Worm (Caenorhabditis elegans) whole organism, L3 larva: ENCODE results near the gene Y39B6A.27.
"Not testable (repeated sequence)": the region's sequence is repeated elsewhere in the genome, so short reads cannot be mapped to it uniquely, and the experiment has no call there.

Experiments used
- R02D3.7 ChIP-seq: fragments of 150-350 bp; optimal IDR thresholded peaks from 2 replicates; lab custom pipeline; 2014; ENCODE audit warnings: missing biosample characterization, missing genetic modification characterization
- aly-2 ChIP-seq: fragments of 150-350 bp; optimal IDR thresholded peaks from 2 replicates; lab custom pipeline; 2014; ENCODE audit warnings: missing biosample characterization, missing genetic modification characterization
- ama-1 ChIP-seq: fragments of 150-350 bp; optimal IDR thresholded peaks from 2 replicates; lab custom pipeline; 2018
- ceh-16 ChIP-seq: sonication (generic microtip); optimal IDR thresholded peaks from 2 replicates; lab custom pipeline; 2017; ENCODE audit warnings: missing biosample characterization, missing genetic modification characterization
- ceh-28 ChIP-seq: fragments of 150-350 bp; optimal IDR thresholded peaks from 2 replicates; lab custom pipeline; 2014; ENCODE audit warnings: missing biosample characterization, missing genetic modification reagents, missing genetic modification characterization
- ceh-82 ChIP-seq: fragments of 150-350 bp; optimal IDR thresholded peaks from 2 replicates; lab custom pipeline; 2014; ENCODE audit warnings: missing biosample characterization, missing genetic modification characterization
- daf-12 ChIP-seq: fragments of 150-350 bp; optimal IDR thresholded peaks from 2 replicates; lab custom pipeline; 2014; ENCODE audit warnings: missing biosample characterization, missing genetic modification reagents, missing genetic modification characterization
- egl-5 ChIP-seq: fragments of 150-350 bp; optimal IDR thresholded peaks from 2 replicates; lab custom pipeline; 2017; ENCODE audit warnings: missing biosample characterization, missing genetic modification reagents, missing genetic modification characterization, inconsistent platforms
- elt-1 ChIP-seq: fragments of 150-350 bp; optimal IDR thresholded peaks from 2 replicates; lab custom pipeline; 2014; ENCODE audit warnings: missing biosample characterization, missing genetic modification characterization
- elt-3 ChIP-seq, 3 experiments: fragments of 150-350 bp in 1 of 3; sonication (generic microtip) in 2 of 3; optimal IDR thresholded peaks; 2 replicates in 2 of 3; 4 replicates in 1 of 3; lab custom pipeline; 2014 to 2017; ENCODE audit warnings: missing biosample characterization in 3 of 3, missing genetic modification characterization in 3 of 3
- eor-1 ChIP-seq, 2 experiments: fragments of 150-350 bp; optimal IDR thresholded peaks; 2 replicates each; lab custom pipeline; 2014 to 2018; ENCODE audit warnings: missing biosample characterization in 2 of 2, missing genetic modification characterization in 2 of 2
- fkh-10 ChIP-seq: sonication (generic microtip); optimal IDR thresholded peaks from 2 replicates; lab custom pipeline; 2017; ENCODE audit warnings: missing biosample characterization, missing genetic modification reagents, missing genetic modification characterization
- fos-1 ChIP-seq: fragments of 150-350 bp; optimal IDR thresholded peaks from 2 replicates; lab custom pipeline; 2014; ENCODE audit warnings: missing biosample characterization, missing genetic modification characterization
- hmg-11 ChIP-seq: sonication (generic microtip); optimal IDR thresholded peaks from 2 replicates; lab custom pipeline; 2016; ENCODE audit warnings: missing genetic modification characterization, missing compliant biosample characterization
- lin-15B ChIP-seq: fragments of 150-350 bp; optimal IDR thresholded peaks from 2 replicates; lab custom pipeline; 2014; ENCODE audit warnings: missing biosample characterization, missing genetic modification characterization
- lsy-12 ChIP-seq: sonication (generic microtip); optimal IDR thresholded peaks from 2 replicates; lab custom pipeline; 2016; ENCODE audit warnings: mild to moderate bottlenecking, missing genetic modification characterization, missing compliant biosample characterization
- mdl-1 ChIP-seq: fragments of 150-350 bp; optimal IDR thresholded peaks from 2 replicates; lab custom pipeline; 2014; ENCODE audit warnings: missing biosample characterization, missing genetic modification characterization
- mml-1 ChIP-seq: fragments of 150-350 bp; sonication (generic microtip); optimal IDR thresholded peaks from 3 replicates; lab custom pipeline; 2014; ENCODE audit warnings: missing biosample characterization, missing genetic modification characterization
- nfya-1 ChIP-seq: sonication (generic microtip); optimal IDR thresholded peaks from 2 replicates; lab custom pipeline; 2017; ENCODE audit warnings: missing genetic modification characterization, mild to moderate bottlenecking, missing compliant biosample characterization, antibody characterized with exemption, moderate library complexity; ENCODE audit not compliant: insufficient read depth
- nhr-11 ChIP-seq: fragments of 150-350 bp; optimal IDR thresholded peaks from 2 replicates; lab custom pipeline; 2014; ENCODE audit warnings: missing biosample characterization, missing genetic modification characterization
- nhr-12 ChIP-seq: fragments of 150-350 bp; optimal IDR thresholded peaks from 2 replicates; lab custom pipeline; 2014; ENCODE audit warnings: missing biosample characterization, missing genetic modification characterization
- nhr-237 ChIP-seq: fragments of 150-350 bp; optimal IDR thresholded peaks from 2 replicates; lab custom pipeline; 2014; ENCODE audit warnings: missing biosample characterization, missing genetic modification characterization
- nhr-25 ChIP-seq: sonication (generic microtip); optimal IDR thresholded peaks from 2 replicates; lab custom pipeline; 2017; ENCODE audit warnings: missing biosample characterization, missing genetic modification characterization
- nhr-76 ChIP-seq: fragments of 150-350 bp; sonication (generic microtip); optimal IDR thresholded peaks from 5 replicates; lab custom pipeline; 2014; ENCODE audit warnings: missing biosample characterization, missing genetic modification characterization
- nhr-77 ChIP-seq: fragments of 150-350 bp; optimal IDR thresholded peaks from 2 replicates; lab custom pipeline; 2014; ENCODE audit warnings: missing biosample characterization, missing genetic modification characterization
- pha-4 ChIP-seq: fragments of 150-350 bp; optimal IDR thresholded peaks from 2 replicates; lab custom pipeline; 2014; ENCODE audit warnings: missing biosample characterization, missing genetic modification reagents, missing genetic modification characterization
- pqm-1 ChIP-seq: fragments of 150-350 bp; optimal IDR thresholded peaks from 2 replicates; lab custom pipeline; 2017; ENCODE audit warnings: missing biosample characterization, missing genetic modification characterization, inconsistent platforms
- snpc-4 ChIP-seq: fragments of 150-350 bp; optimal IDR thresholded peaks from 2 replicates; lab custom pipeline; 2014; ENCODE audit warnings: missing biosample characterization, missing genetic modification characterization
- tbx-2 ChIP-seq: sonication (generic microtip); optimal IDR thresholded peaks from 2 replicates; lab custom pipeline; 2016; ENCODE audit warnings: mild to moderate bottlenecking, missing genetic modification characterization, missing compliant biosample characterization
- unc-62 ChIP-seq: fragments of 150-350 bp; sonication (generic microtip); optimal IDR thresholded peaks from 4 replicates; lab custom pipeline; 2014; ENCODE audit warnings: missing biosample characterization, missing genetic modification reagents, missing genetic modification characterization
- zag-1 ChIP-seq: fragments of 150-350 bp; optimal IDR thresholded peaks from 2 replicates; lab custom pipeline; 2014; ENCODE audit warnings: missing biosample characterization, missing genetic modification characterization
- ztf-11 ChIP-seq: fragments of 150-350 bp; optimal IDR thresholded peaks from 2 replicates; lab custom pipeline; 2014; ENCODE audit warnings: missing biosample characterization, missing genetic modification characterization

The Y39B6A.27 gene

DNA sequence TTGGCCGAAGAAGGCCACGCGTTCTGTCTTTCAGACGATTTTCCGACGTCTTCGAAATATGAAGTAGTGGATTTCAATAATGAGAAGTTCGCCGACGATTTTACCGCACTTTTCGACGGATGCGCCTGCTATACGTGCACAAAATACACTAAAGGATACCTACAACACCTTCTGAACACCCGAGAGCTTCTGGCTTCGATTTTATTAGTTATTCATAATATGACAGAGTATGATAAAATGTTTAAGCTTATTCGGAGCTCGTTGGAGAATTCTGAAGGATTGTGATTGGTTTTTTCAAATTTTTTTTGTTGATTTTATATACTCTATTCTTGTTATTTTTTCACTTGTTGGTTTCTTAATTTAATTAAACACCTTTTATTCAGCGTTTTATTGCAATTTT lies 31.0 kb upstream of the Y39B6A.27 start:
- TF ChIP-seq nhr-25 (no peak), hmg-11 (tag; lab: Kevin White, UChicago) (no peak), ztf-11 (tag; lab: Kevin White, UChicago) (no peak), ceh-28 (tag; lab: Kevin White, UChicago) (no peak), unc-62 (GFP tag; lab: Kevin White, UChicago) (no peak), egl-5 (tag; lab: Kevin White, UChicago) (no peak), lsy-12 (tag; lab: Kevin White, UChicago) (no peak), ceh-16 (tag; lab: Kevin White, UChicago) (no peak), nhr-11 (tag; lab: Kevin White, UChicago) (no peak), R02D3.7 (tag; lab: Kevin White, UChicago) (no peak)

DNA sequence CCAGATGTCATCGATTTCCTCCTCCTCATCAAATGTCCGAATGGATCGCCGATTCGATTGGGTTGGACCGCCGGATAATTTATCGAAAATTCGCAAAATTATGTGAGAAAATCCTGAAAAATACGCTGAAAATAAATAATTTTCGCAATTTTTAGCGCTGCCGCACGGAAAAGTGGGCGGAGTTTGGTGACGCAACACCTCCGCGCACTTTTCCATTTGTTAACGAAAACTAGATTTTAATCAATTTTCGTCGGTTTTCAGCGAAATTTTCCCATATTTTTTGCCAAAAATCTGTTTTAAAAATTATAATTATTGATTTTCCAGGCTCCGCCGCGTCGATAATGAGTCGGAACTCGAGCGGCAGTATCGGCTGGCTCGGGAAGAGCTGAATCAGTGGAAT lies 30.5 kb upstream of the Y39B6A.27 start, which contains the start of gene Y39B6A.34:
TSS of gene Y39B6A.34 (plus strand) at position 3 of the 400 bp plus-strand sequence.
- no peak for TF ChIP-seq tbx-2
- TF ChIP-seq ceh-82 = no peak
- peak; percentile 50 for TF ChIP-seq hmg-11 (tag; lab: Kevin White, UChicago)
- peak; percentile 39 for TF ChIP-seq ama-1 (lab: Kevin White, UChicago)
- TF ChIP-seq eor-1 (tag; optimal IDR thresholded peaks at IDR 0.05; lab: Kevin White, UChicago) = no peak
- peak; percentile 10 for TF ChIP-seq lin-15B
- TF ChIP-seq ceh-28 (tag; lab: Kevin White, UChicago) = no peak
- TF ChIP-seq pha-4 (tag; lab: Kevin White, UChicago) = peak; percentile 46

ce11 chrV:19001656-19002055 lies 29.9 kb upstream of the Y39B6A.27 start, which contains the start of gene Y39B6A.33:
Gene Y39B6A.33 (plus strand): TSS chrV:19001956.
- no peak for TF ChIP-seq nhr-77

DNA sequence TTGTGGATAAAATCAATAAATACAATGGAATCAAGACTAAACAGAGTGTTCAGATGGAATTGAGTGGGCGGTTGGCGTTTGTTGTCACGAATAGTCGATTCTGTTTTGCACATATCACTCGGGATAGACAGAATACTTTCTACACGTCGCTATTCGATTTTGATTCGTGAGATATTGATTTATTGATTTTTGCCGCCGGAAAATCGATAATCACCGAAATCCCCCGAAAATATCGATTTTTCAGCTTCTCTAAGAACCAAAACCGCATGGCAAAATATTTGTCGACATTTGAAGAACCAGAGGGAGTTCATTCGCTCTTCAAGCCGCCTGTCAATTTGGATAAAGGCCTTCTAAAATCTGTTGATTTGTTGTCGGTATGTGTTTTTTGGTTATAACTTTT lies 21.2 kb upstream of the Y39B6A.27 start:
- peak; percentile 92 for TF ChIP-seq ceh-28 (tag; lab: Kevin White, UChicago)
- no peak for TF ChIP-seq pqm-1 (tag; lab: Kevin White, UChicago)

DNA sequence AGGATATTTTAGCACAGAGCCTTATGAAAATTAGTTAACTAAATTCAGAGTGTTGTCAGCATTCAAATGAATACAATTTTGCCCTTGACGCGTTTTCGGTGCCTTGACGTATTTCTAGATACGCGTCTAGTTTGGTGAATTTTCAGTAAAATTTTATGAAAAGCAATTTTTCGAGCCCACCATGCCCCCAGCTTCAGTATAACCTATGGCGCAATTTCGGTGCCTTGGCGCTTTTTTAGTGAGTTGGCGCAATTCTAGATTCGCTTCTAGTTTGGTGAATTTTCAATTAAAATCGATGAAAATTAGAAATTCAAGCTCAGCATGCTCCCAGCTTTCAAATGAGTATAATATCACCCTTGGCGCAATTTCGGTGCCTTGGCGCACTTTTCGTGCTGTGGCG lies 18.3 kb upstream of the Y39B6A.27 start:
- TF ChIP-seq eor-1 (tag; optimal IDR thresholded peaks at IDR 0.05; lab: Kevin White, UChicago) (no peak), nfya-1 (tag; lab: Kevin White, UChicago) (no peak), zag-1 (no peak), mml-1 (tag; lab: Kevin White, UChicago) (no peak), fos-1 (no peak), fkh-10 (no peak), nhr-237 (no peak), elt-1 (tag; lab: Kevin White, UChicago) (no peak), snpc-4 (tag; lab: Kevin White, UChicago) (no peak), aly-2 (no peak), lsy-12 (tag; lab: Kevin White, UChicago) (no peak), daf-12 (no peak), ama-1 (lab: Kevin White, UChicago) (no peak), unc-62 (GFP tag; lab: Kevin White, UChicago) (no peak), elt-3 (tag; optimal IDR thresholded peaks at IDR 0.05; lab: Kevin White, UChicago) (no peak), mdl-1 (tag; lab: Kevin White, UChicago) (no peak), nhr-76 (tag; lab: Kevin White, UChicago) (no peak), tbx-2 (no peak)

DNA sequence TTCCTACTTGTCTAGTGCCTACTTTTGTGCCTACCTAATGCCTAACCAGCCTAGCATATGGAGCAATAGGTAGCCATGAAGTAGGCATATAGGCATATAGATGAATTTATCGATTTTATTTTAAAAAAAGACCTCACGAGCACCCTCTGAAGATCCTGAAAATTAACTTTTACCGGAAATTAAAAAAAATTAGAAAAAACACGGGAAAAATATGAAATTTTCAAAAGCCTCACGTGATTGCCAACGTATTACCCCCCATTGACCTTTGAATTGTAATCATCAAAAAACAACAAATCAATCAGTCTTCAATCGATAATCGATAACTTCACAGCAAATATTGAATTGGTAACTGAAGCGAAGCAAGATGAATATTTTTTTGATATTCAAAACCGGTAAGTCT lies 17.3 kb upstream of the Y39B6A.27 start, which contains the start of gene Y39B6A.30:
TSS of gene Y39B6A.30 (plus strand) at position 301 of the 400 bp plus-strand sequence.
- not testable (repeated sequence) for TF ChIP-seq ama-1 (lab: Kevin White, UChicago); nfya-1 (tag; lab: Kevin White, UChicago); nhr-12 (tag; lab: Kevin White, UChicago)
